Worm (Caenorhabditis elegans): ENCODE data around the gene fbxa-24.

- TF ChIP-seq nhr-11 (tag; optimal IDR thresholded peaks at IDR 0.05), result no peak
- TF ChIP-seq unc-39 (tag; optimal IDR thresholded peaks at IDR 0.05), result no peak
Observed at ce11 chrII:3806964-3807363, 9.4 kb upstream of the fbxa-24 start, which contains the start of gene F54D10.4.

All from whole organism, L3 larva.